Worm (Caenorhabditis elegans): ENCODE results near the gene gex-3.

ce11 chrIV:12408625-12409024, 4.4 kb downstream of the gex-3 start, which contains the start of gene dsb-1:
- TF ChIP-seq nhr-84 (tag; optimal IDR thresholded peaks at IDR 0.05) (no peak), nhr-12 (tag; optimal IDR thresholded peaks at IDR 0.05) (no peak), dpl-1 (GFP tag; optimal IDR thresholded peaks at IDR 0.05) (peak in 1 of 3 experiments; percentile 6), skn-1 (tag; optimal IDR thresholded peaks at IDR 0.05) (no peak), nhr-28 (tag; optimal IDR thresholded peaks at IDR 0.05) (no peak), fkh-10 (GFP tag; optimal IDR thresholded peaks at IDR 0.05) (no peak), ztf-4 (tag; optimal IDR thresholded peaks at IDR 0.05) (no peak), dsc-1 (tag; optimal IDR thresholded peaks at IDR 0.05) (no peak), unc-130 (tag; optimal IDR thresholded peaks at IDR 0.05) (no peak), pag-3 (tag; optimal IDR thresholded peaks at IDR 0.05; ENCODE audit: borderline replicate concordance, insufficient read depth) (no peak), ama-1 (optimal IDR thresholded peaks at IDR 0.05) (no peak)
